Worm (Caenorhabditis elegans) whole organism, L1 larva: ENCODE results near the gene sdc-3.
A peak's percentile ranks its signal among the peaks of the same experiment; 100 is the strongest.

Experiments used
- C04F5.9 ChIP-seq: sonication (generic microtip); optimal IDR thresholded peaks from 2 replicates; lab custom pipeline; 2016; ENCODE audit warnings: missing genetic modification characterization, missing compliant biosample characterization
- C34B4.2 ChIP-seq: sonication (generic microtip); optimal IDR thresholded peaks from 2 replicates; lab custom pipeline; 2017; ENCODE audit warnings: mild to moderate bottlenecking, missing genetic modification characterization, missing compliant biosample characterization
- F16B12.6 ChIP-seq: fragments of 150-350 bp; optimal IDR thresholded peaks from 2 replicates; lab custom pipeline; 2014; ENCODE audit warnings: missing biosample characterization, missing genetic modification characterization
- Y116A8C.19 ChIP-seq: sonication (generic microtip); optimal IDR thresholded peaks from 2 replicates; lab custom pipeline; 2016; ENCODE audit warnings: missing compliant biosample characterization, missing genetic modification characterization, borderline replicate concordance
- aha-1 ChIP-seq: fragments of 150-350 bp; optimal IDR thresholded peaks from 2 replicates; lab custom pipeline; 2014; ENCODE audit warnings: missing biosample characterization, missing genetic modification characterization
- alr-1 ChIP-seq: fragments of 200-800 bp; sonication (Bioruptor generic); optimal IDR thresholded peaks from 2 replicates; lab custom pipeline; 2018; ENCODE audit warnings: borderline replicate concordance, mild to moderate bottlenecking, missing genetic modification characterization, missing compliant biosample characterization
- aly-2 ChIP-seq: fragments of 150-350 bp; optimal IDR thresholded peaks from 2 replicates; lab custom pipeline; 2014; ENCODE audit warnings: missing biosample characterization, missing genetic modification characterization
- blmp-1 ChIP-seq: fragments of 150-350 bp; optimal IDR thresholded peaks from 2 replicates; lab custom pipeline; 2014; ENCODE audit warnings: missing biosample characterization, missing genetic modification characterization
- ceh-8 ChIP-seq: fragments of 200-800 bp; sonication (Bioruptor generic); optimal IDR thresholded peaks from 2 replicates; lab custom pipeline; 2018; ENCODE audit warnings: mild to moderate bottlenecking, missing genetic modification characterization, moderate library complexity, missing compliant biosample characterization
- ceh-82 ChIP-seq, 3 experiments: fragments of 150-350 bp in 1 of 3; sonication (generic microtip) in 2 of 3; optimal IDR thresholded peaks; 2 replicates each; lab custom pipeline; 2014 to 2017; ENCODE audit warnings: missing biosample characterization in 3 of 3, missing genetic modification characterization in 3 of 3
- ceh-90 ChIP-seq: sonication (generic microtip); optimal IDR thresholded peaks from 2 replicates; lab custom pipeline; 2016; ENCODE audit warnings: missing genetic modification characterization, missing compliant biosample characterization
- ces-1 ChIP-seq: fragments of 150-350 bp; optimal IDR thresholded peaks from 2 replicates; lab custom pipeline; 2014; ENCODE audit warnings: missing biosample characterization, missing genetic modification reagents, missing genetic modification characterization
- dsc-1 ChIP-seq: sonication (generic microtip); optimal IDR thresholded peaks from 2 replicates; lab custom pipeline; 2016; ENCODE audit warnings: mild to moderate bottlenecking, missing genetic modification characterization, missing compliant biosample characterization
- efl-3 ChIP-seq: fragments of 200-800 bp; sonication (Bioruptor generic); optimal IDR thresholded peaks from 2 replicates; lab custom pipeline; 2018; ENCODE audit warnings: mild to moderate bottlenecking, missing genetic modification characterization, missing compliant biosample characterization
- egl-13 ChIP-seq: sonication (generic microtip); optimal IDR thresholded peaks from 2 replicates; lab custom pipeline; 2016; ENCODE audit warnings: missing genotype, missing genetic modification reagents, missing genetic modification characterization, missing compliant biosample characterization
- elt-2 ChIP-seq: sonication (generic microtip); optimal IDR thresholded peaks from 2 replicates; lab custom pipeline; 2016; ENCODE audit warnings: missing genetic modification characterization, mild to moderate bottlenecking, inconsistent platforms, missing compliant biosample characterization, missing genetic modification reagents
- fkh-10 ChIP-seq: sonication (generic microtip); optimal IDR thresholded peaks from 2 replicates; lab custom pipeline; 2017; ENCODE audit warnings: missing biosample characterization, missing genetic modification reagents, missing genetic modification characterization
- fos-1 ChIP-seq: fragments of 150-350 bp; optimal IDR thresholded peaks from 2 replicates; lab custom pipeline; 2014; ENCODE audit warnings: missing biosample characterization, missing genetic modification characterization
- grh-1 ChIP-seq: fragments of 200-800 bp; sonication (Bioruptor generic); IDR thresholded peaks from 2 replicates; pipeline ENCODE4 v1.3.6; 2022; ENCODE audit warnings: missing genetic modification reagents, missing genetic modification characterization, missing compliant biosample characterization
- hlh-17 ChIP-seq: fragments of 200-800 bp; sonication (Bioruptor generic); optimal IDR thresholded peaks from 2 replicates; lab custom pipeline; 2018; ENCODE audit warnings: missing genetic modification characterization, mild to moderate bottlenecking, missing compliant biosample characterization, moderate library complexity, borderline replicate concordance
- hpl-2 ChIP-seq: fragments of 150-350 bp; optimal IDR thresholded peaks from 2 replicates; lab custom pipeline; 2014; ENCODE audit warnings: missing biosample characterization, missing genetic modification reagents, missing genetic modification characterization
- irx-1 ChIP-seq: sonication (generic microtip); optimal IDR thresholded peaks from 2 replicates; lab custom pipeline; 2016; ENCODE audit warnings: missing genetic modification characterization, missing compliant biosample characterization
- jun-1 ChIP-seq: fragments of 150-350 bp; optimal IDR thresholded peaks from 2 replicates; lab custom pipeline; 2014; ENCODE audit warnings: missing biosample characterization, missing genetic modification reagents, missing genetic modification characterization
- lin-13 ChIP-seq: fragments of 150-350 bp; optimal IDR thresholded peaks from 2 replicates; lab custom pipeline; 2014; ENCODE audit warnings: missing biosample characterization, missing genetic modification reagents, missing genetic modification characterization
- lin-14 ChIP-seq: fragments of 200-800 bp; sonication (Bioruptor generic); optimal IDR thresholded peaks from 2 replicates; lab custom pipeline; 2018; ENCODE audit warnings: mild to moderate bottlenecking, missing genetic modification characterization, moderate library complexity, missing compliant biosample characterization
- lin-15B ChIP-seq: fragments of 150-350 bp; sonication (generic microtip); optimal IDR thresholded peaks from 3 replicates; lab custom pipeline; 2014; ENCODE audit warnings: missing biosample characterization, missing genetic modification characterization
- lsy-2 ChIP-seq, 2 experiments: fragments of 150-350 bp; optimal IDR thresholded peaks; 2 replicates each; lab custom pipeline; 2014; ENCODE audit warnings: missing biosample characterization in 2 of 2, missing genetic modification characterization in 2 of 2
- mdl-1 ChIP-seq, 2 experiments: fragments of 150-350 bp; optimal IDR thresholded peaks; 2 replicates each; lab custom pipeline; 2014 to 2017; ENCODE audit warnings: missing biosample characterization in 2 of 2, missing genetic modification characterization in 2 of 2, inconsistent platforms in 1 of 2
- mef-2 ChIP-seq: fragments of 150-350 bp; optimal IDR thresholded peaks from 2 replicates; lab custom pipeline; 2014; ENCODE audit warnings: missing biosample characterization, missing genetic modification characterization
- nhr-12 ChIP-seq: sonication (generic microtip); optimal IDR thresholded peaks from 2 replicates; lab custom pipeline; 2017; ENCODE audit warnings: missing biosample characterization, missing genetic modification characterization
- nhr-19 ChIP-seq: fragments of 200-800 bp; sonication (Bioruptor generic); conservative IDR thresholded peaks from 2 replicates; pipeline ENCODE4 v1.3.6; 2022; ENCODE audit warnings: missing genetic modification characterization, missing compliant biosample characterization
- nhr-20 ChIP-seq: sonication (generic microtip); optimal IDR thresholded peaks from 2 replicates; lab custom pipeline; 2016; ENCODE audit warnings: mild to moderate bottlenecking, missing genetic modification characterization, missing compliant biosample characterization
- nhr-47 ChIP-seq: sonication (generic microtip); optimal IDR thresholded peaks from 2 replicates; lab custom pipeline; 2016; ENCODE audit warnings: mild to moderate bottlenecking, missing genetic modification characterization, moderate library complexity, missing compliant biosample characterization
- nhr-76 ChIP-seq: sonication (generic microtip); optimal IDR thresholded peaks from 2 replicates; lab custom pipeline; 2017; ENCODE audit warnings: missing biosample characterization, missing genetic modification characterization
- nhr-77 ChIP-seq: fragments of 150-350 bp; optimal IDR thresholded peaks from 2 replicates; lab custom pipeline; 2014; ENCODE audit warnings: missing biosample characterization, missing genetic modification characterization
- nhr-84 ChIP-seq: sonication (generic microtip); optimal IDR thresholded peaks from 2 replicates; lab custom pipeline; 2017; ENCODE audit warnings: missing biosample characterization, missing genetic modification characterization
- nhr-85 ChIP-seq: sonication (generic microtip); peaks from one replicate; lab custom pipeline; 2016; ENCODE audit warnings: missing genetic modification characterization, inconsistent platforms, missing compliant biosample characterization
- pag-3 ChIP-seq: sonication (generic microtip); optimal IDR thresholded peaks from 2 replicates; lab custom pipeline; 2017; ENCODE audit warnings: missing genetic modification characterization, mild to moderate bottlenecking, missing compliant biosample characterization, antibody characterized with exemption, borderline replicate concordance; ENCODE audit not compliant: insufficient read depth
- pqm-1 ChIP-seq: sonication (generic microtip); optimal IDR thresholded peaks from 3 replicates; lab custom pipeline; 2017; ENCODE audit warnings: missing biosample characterization, missing genetic modification characterization
- rnt-1 ChIP-seq: sonication (generic microtip); optimal IDR thresholded peaks from 2 replicates; lab custom pipeline; 2016; ENCODE audit warnings: mild to moderate bottlenecking, missing genetic modification characterization, moderate library complexity, missing compliant biosample characterization
- skn-1 ChIP-seq: fragments of 150-350 bp; optimal IDR thresholded peaks from 2 replicates; lab custom pipeline; 2014; ENCODE audit warnings: missing biosample characterization, missing genetic modification characterization
- snu-23 ChIP-seq: sonication (generic microtip); optimal IDR thresholded peaks from 2 replicates; lab custom pipeline; 2016; ENCODE audit warnings: missing genetic modification characterization, missing compliant biosample characterization
- sox-4 ChIP-seq: sonication (generic microtip); optimal IDR thresholded peaks from 2 replicates; lab custom pipeline; 2016; ENCODE audit warnings: missing genetic modification characterization, missing compliant biosample characterization
- sptf-1 ChIP-seq: fragments of 150-350 bp; optimal IDR thresholded peaks from 2 replicates; lab custom pipeline; 2014; ENCODE audit warnings: missing biosample characterization, missing genetic modification characterization
- sup-37 ChIP-seq: fragments of 200-800 bp; sonication (Bioruptor generic); optimal IDR thresholded peaks from 2 replicates; lab custom pipeline; 2018; ENCODE audit warnings: mild to moderate bottlenecking, missing genetic modification characterization, missing compliant biosample characterization
- tbx-2 ChIP-seq: sonication (generic microtip); optimal IDR thresholded peaks from 2 replicates; lab custom pipeline; 2016; ENCODE audit warnings: missing genetic modification characterization, missing compliant biosample characterization
- unc-130 ChIP-seq: fragments of 150-350 bp; optimal IDR thresholded peaks from 2 replicates; lab custom pipeline; 2017; ENCODE audit warnings: missing biosample characterization, missing genetic modification characterization, inconsistent platforms
- unc-86 ChIP-seq: sonication (generic microtip); optimal IDR thresholded peaks from 2 replicates; lab custom pipeline; 2016; ENCODE audit warnings: missing genetic modification characterization, missing compliant biosample characterization
- unc-98 ChIP-seq: fragments of 200-800 bp; sonication (Bioruptor generic); IDR thresholded peaks from 2 replicates; pipeline ENCODE4 v1.3.6; 2022; ENCODE audit warnings: missing genetic modification characterization, missing compliant biosample characterization
- vab-15 ChIP-seq: sonication (generic microtip); optimal IDR thresholded peaks from 2 replicates; lab custom pipeline; 2017; ENCODE audit warnings: missing genotype, mild to moderate bottlenecking, missing genetic modification characterization, missing compliant biosample characterization
- zag-1 ChIP-seq: fragments of 150-350 bp; optimal IDR thresholded peaks from 2 replicates; lab custom pipeline; 2014; ENCODE audit warnings: missing biosample characterization, missing genetic modification characterization
- zip-4 ChIP-seq: fragments of 200-800 bp; sonication (Bioruptor generic); optimal IDR thresholded peaks from 2 replicates; lab custom pipeline; 2018; ENCODE audit warnings: mild to moderate bottlenecking, missing genetic modification characterization, moderate library complexity, missing compliant biosample characterization

The sdc-3 gene

DNA sequence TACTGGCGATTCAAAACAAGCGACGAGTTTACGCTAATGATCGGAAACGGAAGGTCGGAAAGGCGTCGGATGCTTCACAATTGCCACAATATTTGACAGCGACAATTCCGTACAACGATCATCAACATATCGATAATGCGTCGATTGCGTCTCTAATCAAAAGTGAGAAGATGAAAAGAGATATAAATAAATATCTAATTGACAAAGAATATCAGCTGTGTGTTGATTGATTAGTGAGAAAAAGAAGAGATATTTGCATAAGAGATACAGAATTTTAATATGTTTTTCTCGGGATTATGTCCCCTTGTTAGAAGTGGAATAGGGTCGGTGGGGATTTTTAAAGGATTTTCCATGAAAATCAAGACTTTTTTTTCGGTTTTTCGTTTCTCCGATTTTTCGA, 30.6 kb upstream of the sdc-3 start:
- TF ChIP-seq mef-2 (tag; lab: Kevin White, UChicago) (no peak), ces-1 (GFP tag; lab: Kevin White, UChicago) (no peak), dsc-1 (tag; lab: Kevin White, UChicago) (peak; percentile 64), blmp-1 (peak; percentile 66)

DNA sequence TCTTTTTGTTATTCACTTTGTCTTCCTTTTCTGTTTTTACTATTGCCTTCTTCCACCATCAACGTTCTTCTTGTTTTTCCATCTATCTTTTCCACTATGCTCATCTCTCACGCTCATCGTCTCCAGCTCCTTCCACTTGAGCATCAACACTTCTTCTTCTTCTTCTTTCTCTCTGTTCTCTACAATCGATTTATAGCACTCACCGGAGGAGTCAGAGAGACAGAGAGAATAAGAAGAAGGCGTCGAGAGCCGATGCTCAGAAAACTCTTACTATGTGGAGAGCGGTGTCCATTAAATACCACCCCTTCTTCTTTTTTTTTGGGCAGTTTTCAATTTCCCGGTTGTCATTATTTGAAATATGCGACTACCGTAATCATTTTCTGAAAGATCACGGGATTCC, 26.9 kb upstream of the sdc-3 start:
- TF ChIP-seq aha-1 (tag; lab: Kevin White, UChicago), result no peak
- no peak for TF ChIP-seq sox-4
- no peak for TF ChIP-seq zag-1 (tag; lab: Kevin White, UChicago)
- TF ChIP-seq Y116A8C.19 (tag; lab: Kevin White, UChicago), result no peak
- TF ChIP-seq grh-1 (GFP tag; lab: Robert Waterston, UW), result no peak
- TF ChIP-seq fos-1 (tag; lab: Kevin White, UChicago), result no peak
- no peak for TF ChIP-seq snu-23 (GFP tag; lab: Kevin White, UChicago)
- no peak for TF ChIP-seq sup-37 (GFP tag; lab: Kevin White, UChicago)
- no peak for TF ChIP-seq sptf-1
- no peak for TF ChIP-seq aly-2 (tag; lab: Kevin White, UChicago)
- TF ChIP-seq ceh-8 (GFP tag; lab: Kevin White, UChicago), result no peak
- no peak for TF ChIP-seq skn-1
- no peak for TF ChIP-seq nhr-19 (GFP tag; lab: Robert Waterston, UW)
- no peak for TF ChIP-seq pqm-1 (tag; lab: Kevin White, UChicago)
- no peak for TF ChIP-seq mdl-1 (tag; optimal IDR thresholded peaks at IDR 0.05; lab: Kevin White, UChicago)
- no peak for TF ChIP-seq zip-4 (GFP tag; lab: Kevin White, UChicago)
- TF ChIP-seq nhr-47 (tag; lab: Kevin White, UChicago), result peak; percentile 11
- peak; percentile 23 for TF ChIP-seq fkh-10 (GFP tag; lab: Kevin White, UChicago)
- TF ChIP-seq alr-1 (tag; lab: Kevin White, UChicago), result no peak
- TF ChIP-seq F16B12.6 (tag; lab: Kevin White, UChicago), result no peak
- no peak for TF ChIP-seq nhr-77
- no peak for TF ChIP-seq jun-1 (tag; lab: Kevin White, UChicago)
- no peak for TF ChIP-seq unc-86
- no peak for TF ChIP-seq nhr-84
- no peak for TF ChIP-seq pag-3 (tag; lab: Kevin White, UChicago)
- TF ChIP-seq nhr-12 (tag; lab: Kevin White, UChicago), result no peak
- TF ChIP-seq lsy-2 (tag; optimal IDR thresholded peaks at IDR 0.05; lab: Kevin White, UChicago), result peak in 1 of 2 experiments; percentile 36
- peak; percentile 23 for TF ChIP-seq rnt-1 (tag; lab: Kevin White, UChicago)
- TF ChIP-seq elt-2 (tag; lab: Kevin White, UChicago), result no peak
- TF ChIP-seq C34B4.2 (tag; lab: Kevin White, UChicago), result no peak
- peak; percentile 68 for TF ChIP-seq lin-14 (GFP tag; lab: Kevin White, UChicago)
- no peak for TF ChIP-seq tbx-2 (tag; lab: Kevin White, UChicago)
- no peak for TF ChIP-seq unc-98
- TF ChIP-seq egl-13 (tag; lab: Kevin White, UChicago), result no peak
- TF ChIP-seq nhr-76 (tag; lab: Kevin White, UChicago), result no peak
- TF ChIP-seq hpl-2 (GFP tag; lab: Kevin White, UChicago), result no peak
- peak in 2 of 3 experiments; percentile 16 to 48 for TF ChIP-seq ceh-82 (tag; optimal IDR thresholded peaks at IDR 0.05; lab: Kevin White, UChicago)
- TF ChIP-seq lin-15B, result no peak
- no peak for TF ChIP-seq nhr-85 (tag; lab: Kevin White, UChicago)
- TF ChIP-seq ces-1 (GFP tag; lab: Kevin White, UChicago), result no peak
- no peak for TF ChIP-seq vab-15
- no peak for TF ChIP-seq ceh-90
- TF ChIP-seq irx-1 (tag; lab: Kevin White, UChicago), result no peak
- no peak for TF ChIP-seq hlh-17 (GFP tag; lab: Kevin White, UChicago)
- TF ChIP-seq lin-13, result no peak
- TF ChIP-seq efl-3 (GFP tag; lab: Kevin White, UChicago), result no peak
- no peak for TF ChIP-seq nhr-20 (tag; lab: Kevin White, UChicago)
- TF ChIP-seq C04F5.9, result no peak
- no peak for TF ChIP-seq unc-130 (tag; lab: Kevin White, UChicago)
